Fruit fly (Drosophila melanogaster) whole organism, embryonic: ENCODE data around the gene CG10550.

Source experiments
- BtbVII ChIP-seq: fragments of 200-800 bp; sonication (Bioruptor generic); optimal IDR thresholded peaks from 3 replicates; lab custom pipeline; 2017; ENCODE audit warnings: missing biosample characterization, mild to moderate bottlenecking, missing genetic modification characterization
- CG14441 ChIP-seq: fragments of 200-800 bp; sonication (Bioruptor generic); IDR thresholded peaks from 2 replicates; pipeline ENCODE4 v1.3.6; 2022; ENCODE audit warnings: missing biosample characterization, missing genetic modification characterization
- CG6854 ChIP-seq: fragments of 200-800 bp; sonication (Bioruptor generic); optimal IDR thresholded peaks from 3 replicates; lab custom pipeline; 2017; ENCODE audit warnings: missing biosample characterization, mild to moderate bottlenecking, missing genetic modification characterization
- H2.0 ChIP-seq: fragments of 200-800 bp; sonication (Bioruptor generic); IDR thresholded peaks from 2 replicates; pipeline ENCODE4 v1.3.6; 2022; ENCODE audit warnings: missing biosample characterization, missing genetic modification characterization
- NfI ChIP-seq: fragments of 200-800 bp; sonication (Bioruptor generic); optimal IDR thresholded peaks from 3 replicates; lab custom pipeline; 2018; ENCODE audit warnings: missing biosample characterization, mild to moderate bottlenecking, missing genetic modification characterization, moderate library complexity
- gem ChIP-seq: fragments of 200-800 bp; sonication (Bioruptor generic); optimal IDR thresholded peaks from 2 replicates; lab custom pipeline; 2019; ENCODE audit warnings: missing biosample characterization, mild to moderate bottlenecking, missing genetic modification characterization, moderate library complexity
- lilli ChIP-seq: fragments of 200-800 bp; sonication (Bioruptor generic); optimal IDR thresholded peaks from 3 replicates; lab custom pipeline; 2016; ENCODE audit warnings: missing biosample characterization, missing genetic modification characterization
- luna ChIP-seq: fragments of 200-800 bp; sonication (Bioruptor generic); optimal IDR thresholded peaks from 2 replicates; lab custom pipeline; 2016; ENCODE audit warnings: missing biosample characterization, missing genetic modification characterization
- nom ChIP-seq: fragments of 200-800 bp; sonication (Bioruptor generic); optimal IDR thresholded peaks from 2 replicates; lab custom pipeline; 2017; ENCODE audit warnings: missing biosample characterization, missing genetic modification characterization, mild to moderate bottlenecking, moderate library complexity, missing genetic modification reagents
- pan ChIP-seq, 4 experiments: fragments of >200 bp in 3 of 4; fragments of 200-800 bp in 1 of 4; sonication (Bioruptor generic) in 1 of 4; optimal IDR thresholded peaks in 3 of 4; IDR thresholded peaks in 1 of 4; 2 replicates each; pipeline versions ENCODE4 v1.3.6 to Lab custom; 2017 to 2022; ENCODE audit warnings: missing biosample characterization in 2 of 4, missing genetic modification characterization in 2 of 4, mixed read lengths in 1 of 4
- pzg ChIP-seq: fragments of 200-800 bp; sonication (Bioruptor generic); optimal IDR thresholded peaks from 3 replicates; lab custom pipeline; 2018; ENCODE audit warnings: missing biosample characterization, mild to moderate bottlenecking, missing genetic modification characterization, moderate library complexity
- repo ChIP-seq: fragments of 200-800 bp; sonication (Bioruptor generic); optimal IDR thresholded peaks from 2 replicates; lab custom pipeline; 2016; ENCODE audit warnings: missing biosample characterization, missing genetic modification characterization
- sqz ChIP-seq: fragments of 200-800 bp; sonication (Bioruptor generic); optimal IDR thresholded peaks from 3 replicates; lab custom pipeline; 2018; ENCODE audit warnings: missing biosample characterization, mild to moderate bottlenecking, missing genetic modification characterization

dm6 chr3R:25331103-25331502, 22.9 kb upstream of the CG10550 start, which contains the start of gene CHKov2:
- TF ChIP-seq lilli (GFP tag; lab: Kevin White, UChicago) = no peak
- TF ChIP-seq BtbVII (GFP tag; lab: Kevin White, UChicago) = no peak
- TF ChIP-seq sqz (GFP tag; lab: Kevin White, UChicago) = no peak
- TF ChIP-seq CG14441 (GFP tag; lab: Robert Waterston, UW) = no peak
- no peak for TF ChIP-seq pan (optimal IDR thresholded peaks at IDR 0.05; lab: Kevin White, UChicago)
- TF ChIP-seq pan (GFP tag; optimal IDR thresholded peaks at IDR 0.05 in 1 of 2, IDR thresholded peaks at IDR 0.05 in 1 of 2) = no peak
- TF ChIP-seq repo (GFP tag; lab: Kevin White, UChicago) = no peak
- TF ChIP-seq luna (GFP tag; lab: Kevin White, UChicago) = no peak
- TF ChIP-seq nom = no peak
- TF ChIP-seq CG6854 (GFP tag; lab: Kevin White, UChicago) = no peak
- no peak for TF ChIP-seq gem (tag; lab: Kevin White, UChicago)
- TF ChIP-seq H2.0 = no peak
- TF ChIP-seq pzg (GFP tag; lab: Kevin White, UChicago) = no peak
- TF ChIP-seq NfI (GFP tag; lab: Kevin White, UChicago) = no peak
